Fruit fly (Drosophila melanogaster) whole organism, wandering third instar larva: ENCODE results near the gene Cpr76Ba.
A peak's percentile ranks its signal among the peaks of the same experiment; 100 is the strongest.

ENCODE experiments used
- Abd-B ChIP-seq: fragments of >200 bp; optimal IDR thresholded peaks from 2 replicates; lab custom pipeline; 2017; ENCODE audit warnings: missing biosample characterization, missing genetic modification characterization
- CG32264 ChIP-seq: fragments of 200-800 bp; sonication (Bioruptor generic); optimal IDR thresholded peaks from 2 replicates; lab custom pipeline; 2016; ENCODE audit warnings: missing biosample characterization, missing genetic modification characterization
- CG9705 ChIP-seq: fragments of 200-800 bp; sonication (Bioruptor generic); optimal IDR thresholded peaks from 2 replicates; lab custom pipeline; 2018; ENCODE audit warnings: missing biosample characterization, mild to moderate bottlenecking, missing genetic modification characterization
- CrebA ChIP-seq: fragments of 200-800 bp; sonication (Bioruptor generic); optimal IDR thresholded peaks from 2 replicates; lab custom pipeline; 2016; ENCODE audit warnings: missing biosample characterization, mild to moderate bottlenecking, missing genetic modification characterization, borderline replicate concordance
- Dfd ChIP-seq: fragments of >200 bp; optimal IDR thresholded peaks from 2 replicates; lab custom pipeline; 2017; ENCODE audit warnings: missing biosample characterization, missing genetic modification characterization
- Dif ChIP-seq: fragments of 200-275, 200-300 bp; sonication (Bioruptor generic); optimal IDR thresholded peaks from 2 replicates; lab custom pipeline; 2018; ENCODE audit warnings: missing biosample characterization, missing genetic modification characterization; ENCODE audit not compliant: partially characterized antibody
- GATAd ChIP-seq: sonication (Bioruptor generic); optimal IDR thresholded peaks from 2 replicates; lab custom pipeline; 2016; ENCODE audit warnings: missing biosample characterization, missing genetic modification characterization
- HLH106 ChIP-seq: fragments of 200-800 bp; optimal IDR thresholded peaks from 3 replicates; lab custom pipeline; 2019; ENCODE audit warnings: missing biosample characterization, mild to moderate bottlenecking, missing genetic modification characterization, moderate library complexity
- Hnf4 ChIP-seq: fragments of 200-800 bp; sonication (Bioruptor generic); optimal IDR thresholded peaks from 2 replicates; lab custom pipeline; 2016; ENCODE audit warnings: missing biosample characterization, mild to moderate bottlenecking, missing genetic modification characterization
- Hr78 ChIP-seq: fragments of >200 bp; optimal IDR thresholded peaks from 2 replicates; lab custom pipeline; 2017; ENCODE audit warnings: missing biosample characterization, missing genetic modification characterization
- Hr83 ChIP-seq: fragments of 200-300 bp; sonication (Bioruptor generic); optimal IDR thresholded peaks from 2 replicates; lab custom pipeline; 2016; ENCODE audit warnings: missing biosample characterization, mild to moderate bottlenecking, missing genetic modification characterization, moderate library complexity; ENCODE audit not compliant: poor library complexity, severe bottlenecking
- Jra ChIP-seq: sonication (Bioruptor generic); optimal IDR thresholded peaks from 2 replicates; lab custom pipeline; 2016; ENCODE audit warnings: missing biosample characterization, missing genetic modification characterization
- Mio ChIP-seq: sonication (Bioruptor generic); optimal IDR thresholded peaks from 2 replicates; lab custom pipeline; 2016; ENCODE audit warnings: missing biosample characterization, missing genetic modification characterization
- Myc ChIP-seq: fragments of >200 bp; optimal IDR thresholded peaks from 2 replicates; lab custom pipeline; 2017
- N ChIP-seq: fragments of >200 bp; optimal IDR thresholded peaks from 2 replicates; lab custom pipeline; 2018; ENCODE audit warnings: missing biosample characterization, missing external identifiers, missing genetic modification characterization
- OdsH ChIP-seq: fragments of 200-800 bp; sonication (Bioruptor generic); optimal IDR thresholded peaks from 2 replicates; lab custom pipeline; 2016; ENCODE audit warnings: missing biosample characterization, mild to moderate bottlenecking, missing genetic modification characterization
- Rel ChIP-seq, 2 experiments: fragments of 200-800 bp; sonication (Bioruptor generic) in 1 of 2; optimal IDR thresholded peaks; 2 replicates in 1 of 2; 3 replicates in 1 of 2; lab custom pipeline; 2016 to 2019; ENCODE audit warnings: mild to moderate bottlenecking in 2 of 2, missing biosample characterization in 2 of 2, missing genetic modification characterization in 2 of 2, moderate library complexity in 1 of 2
- Sp1 ChIP-seq: fragments of 200-800 bp; sonication (Bioruptor generic); optimal IDR thresholded peaks from 3 replicates; lab custom pipeline; 2019; ENCODE audit warnings: missing biosample characterization, mild to moderate bottlenecking, missing genetic modification characterization, moderate library complexity
- Vsx2 ChIP-seq: fragments of 200-300, 225-300 bp; sonication (Bioruptor generic); optimal IDR thresholded peaks from 2 replicates; lab custom pipeline; 2018; ENCODE audit warnings: missing biosample characterization, missing genetic modification characterization; ENCODE audit not compliant: partially characterized antibody
- br ChIP-seq: fragments of 200-800 bp; sonication (Bioruptor generic); optimal IDR thresholded peaks from 2 replicates; lab custom pipeline; 2016; ENCODE audit warnings: missing biosample characterization, missing genetic modification characterization
- brk ChIP-seq: fragments of 200-800 bp; sonication (Bioruptor generic); optimal IDR thresholded peaks from 2 replicates; lab custom pipeline; 2016; ENCODE audit warnings: missing biosample characterization, mild to moderate bottlenecking, missing genetic modification characterization
- dl ChIP-seq, 2 experiments: fragments of 175-275, 200-275 bp in 1 of 2; fragments of 200-275 bp in 1 of 2; sonication (Bioruptor generic); optimal IDR thresholded peaks; lab custom pipeline; 2018; ENCODE audit warnings: mild to moderate bottlenecking in 2 of 2, missing biosample characterization in 2 of 2, missing genetic modification characterization in 2 of 2, moderate library complexity in 2 of 2; ENCODE audit not compliant: partially characterized antibody in 2 of 2, insufficient read depth in 1 of 2
- dmrt93B ChIP-seq: fragments of 200-800 bp; sonication (Bioruptor generic); optimal IDR thresholded peaks from 2 replicates; lab custom pipeline; 2018; ENCODE audit warnings: missing biosample characterization, mild to moderate bottlenecking, missing genetic modification characterization
- dsf ChIP-seq: sonication (Bioruptor generic); optimal IDR thresholded peaks from 2 replicates; lab custom pipeline; 2016; ENCODE audit warnings: missing biosample characterization, missing genetic modification characterization, borderline replicate concordance
- ey ChIP-seq: fragments of 200-800 bp; sonication (Bioruptor generic); optimal IDR thresholded peaks from 2 replicates; lab custom pipeline; 2016; ENCODE audit warnings: missing biosample characterization, missing genetic modification characterization
- foxo ChIP-seq, 2 experiments: fragments of 200-800 bp; sonication (Bioruptor generic); optimal IDR thresholded peaks; 2 replicates in 1 of 2; 3 replicates in 1 of 2; lab custom pipeline; 2016 to 2017; ENCODE audit warnings: missing biosample characterization in 2 of 2, missing genetic modification characterization in 2 of 2
- fru ChIP-seq: fragments of 200-800 bp; sonication (Bioruptor generic); optimal IDR thresholded peaks from 3 replicates; lab custom pipeline; 2016; ENCODE audit warnings: missing biosample characterization, mild to moderate bottlenecking, missing genetic modification characterization
- h ChIP-seq: fragments of 200-800 bp; sonication (Bioruptor generic); optimal IDR thresholded peaks from 3 replicates; lab custom pipeline; 2016; ENCODE audit warnings: missing biosample characterization, mild to moderate bottlenecking, missing genetic modification characterization
- jim ChIP-seq: fragments of 175-275, 200-325 bp; sonication (Bioruptor generic); optimal IDR thresholded peaks from 2 replicates; lab custom pipeline; 2016; ENCODE audit warnings: missing biosample characterization, mild to moderate bottlenecking, missing genetic modification characterization
- lola ChIP-seq: fragments of >200 bp; optimal IDR thresholded peaks from 2 replicates; lab custom pipeline; 2017; ENCODE audit warnings: missing biosample characterization, missing genetic modification characterization
- pan ChIP-seq: fragments of >200 bp; optimal IDR thresholded peaks from 2 replicates; lab custom pipeline; 2017
- psq ChIP-seq: fragments of 200-800 bp; sonication (Bioruptor generic); optimal IDR thresholded peaks from 3 replicates; lab custom pipeline; 2017; ENCODE audit warnings: missing biosample characterization, mild to moderate bottlenecking, missing genetic modification characterization, moderate library complexity
- rgr ChIP-seq: fragments of 200-800 bp; sonication (Bioruptor generic); optimal IDR thresholded peaks from 3 replicates; lab custom pipeline; 2016; ENCODE audit warnings: missing biosample characterization, mild to moderate bottlenecking, missing genetic modification characterization
- sage ChIP-seq: fragments of 200-800 bp; sonication (Bioruptor generic); optimal IDR thresholded peaks from 2 replicates; lab custom pipeline; 2016; ENCODE audit warnings: missing biosample characterization, mild to moderate bottlenecking, missing genetic modification characterization
- sv ChIP-seq: fragments of 200-800 bp; sonication (Bioruptor generic); optimal IDR thresholded peaks from 3 replicates; lab custom pipeline; 2016; ENCODE audit warnings: missing biosample characterization, missing genetic modification characterization
- tai ChIP-seq: sonication (Bioruptor generic); optimal IDR thresholded peaks from 2 replicates; lab custom pipeline; 2016; ENCODE audit warnings: missing biosample characterization, missing genetic modification characterization
- usp ChIP-seq: fragments of >200 bp; optimal IDR thresholded peaks from 2 replicates; lab custom pipeline; 2017; ENCODE audit warnings: missing biosample characterization, missing genetic modification characterization
- woc ChIP-seq: sonication (Bioruptor generic); optimal IDR thresholded peaks from 2 replicates; lab custom pipeline; 2016; ENCODE audit warnings: missing biosample characterization, mild to moderate bottlenecking, missing genetic modification characterization

Gene Cpr76Ba

DNA sequence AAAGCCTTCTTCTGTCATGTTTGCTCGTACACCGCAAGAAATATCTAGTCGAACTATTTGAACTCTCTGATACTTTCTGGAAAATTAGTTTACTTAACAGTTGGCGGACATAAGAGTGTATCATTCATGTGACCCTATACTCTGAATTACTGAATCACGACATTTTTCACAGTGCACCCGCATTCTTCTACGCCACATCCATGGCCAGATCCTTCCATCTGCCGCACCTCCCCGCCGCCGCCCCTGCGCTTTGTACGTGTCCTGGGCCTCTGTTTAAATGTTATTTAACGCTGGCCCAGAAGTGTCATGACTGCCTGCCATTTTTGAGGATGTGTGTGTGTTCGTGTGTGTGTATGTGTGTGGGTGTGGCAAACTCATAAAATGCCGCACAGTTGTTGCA is 5.5 kb downstream of the Cpr76Ba start:
- TF ChIP-seq Dfd (GFP tag; lab: Kevin White, UChicago) (peak; percentile 70), N (GFP tag; lab: Kevin White, UChicago) (no peak)
- TF ChIP-seq, all 38 proteins: peak for 1

- TF ChIP-seq rgr (GFP tag; lab: Kevin White, UChicago) (peak; percentile 66), sage (no peak), Sp1 (GFP tag; lab: Kevin White, UChicago) (no peak), h (GFP tag; lab: Kevin White, UChicago) (peak; percentile 73), OdsH (GFP tag; lab: Kevin White, UChicago) (peak; percentile 60), CG9705 (GFP tag; lab: Kevin White, UChicago) (no peak), usp (GFP tag; lab: Kevin White, UChicago) (no peak), CG32264 (GFP tag; lab: Kevin White, UChicago) (no peak), Hnf4 (peak; percentile 47), br (GFP tag; lab: Kevin White, UChicago) (peak; percentile 34), sv (GFP tag; lab: Kevin White, UChicago) (no peak), Jra (GFP tag; lab: Kevin White, UChicago) (peak; percentile 17), dsf (no peak), HLH106 (tag; lab: Kevin White, UChicago) (no peak), ey (GFP tag; lab: Kevin White, UChicago) (no peak), Mio (GFP tag; lab: Kevin White, UChicago) (no peak), Rel (GFP tag; optimal IDR thresholded peaks at IDR 0.05; lab: Kevin White, UChicago) (no peak), Rel (tag; optimal IDR thresholded peaks at IDR 0.05; lab: Kevin White, UChicago) (no peak), dmrt93B (GFP tag; lab: Kevin White, UChicago) (no peak), woc (GFP tag; lab: Kevin White, UChicago) (no peak), CrebA (GFP tag; lab: Kevin White, UChicago) (no peak), lola (GFP tag; lab: Kevin White, UChicago) (no peak), Vsx2 (GFP tag; lab: Kevin White, UChicago) (no peak), Myc (lab: Kevin White, UChicago) (no peak), Dif (no peak), brk (no peak), tai (GFP tag; lab: Kevin White, UChicago) (peak; percentile 7), foxo (GFP tag; optimal IDR thresholded peaks at IDR 0.05; lab: Kevin White, UChicago) (peak in 1 of 2 experiments; percentile 38), Hr83 (GFP tag; lab: Kevin White, UChicago) (peak; percentile 71), Hr78 (no peak), pan (lab: Kevin White, UChicago) (no peak), dl (GFP tag; optimal IDR thresholded peaks at IDR 0.05; lab: Kevin White, UChicago; ENCODE audit: insufficient read depth in 1 of 2, partially characterized antibody in 2 of 2) (no peak), psq (GFP tag; lab: Kevin White, UChicago) (no peak), GATAd (no peak), jim (GFP tag; lab: Kevin White, UChicago) (no peak), N (GFP tag; lab: Kevin White, UChicago) (no peak), Abd-B (GFP tag; lab: Kevin White, UChicago) (no peak), fru (GFP tag; lab: Kevin White, UChicago) (peak; percentile 44), Dfd (GFP tag; lab: Kevin White, UChicago) (no peak)
Measured at dm6 chr3L:19504719-19505118, 13.4 kb downstream of the Cpr76Ba start.

DNA sequence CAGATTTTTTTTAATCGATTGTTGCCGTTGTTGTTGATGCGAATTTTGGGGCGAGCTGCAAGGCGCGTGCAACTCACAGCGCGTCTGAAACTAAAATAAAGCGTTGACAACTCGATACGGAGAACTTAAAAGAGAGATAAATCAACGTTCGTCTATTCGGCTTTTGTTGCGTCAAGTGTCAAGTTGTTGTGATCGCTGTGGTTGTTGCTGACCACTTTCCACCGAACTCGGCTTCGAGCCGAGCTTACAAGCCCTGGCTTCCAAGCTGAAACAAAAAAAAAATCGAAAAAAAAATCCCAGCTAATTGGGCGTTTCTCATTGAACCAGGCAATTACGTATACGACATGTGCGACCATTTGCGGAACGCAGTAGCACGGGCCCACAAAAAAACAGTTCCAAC is 14.4 kb downstream of the Cpr76Ba start, which contains the start of gene CG9452:
Gene CG9452, minus strand, starts transcription at position 101 of the 400 bp plus-strand sequence.
- no peak for TF ChIP-seq Mio (GFP tag; lab: Kevin White, UChicago)
- TF ChIP-seq dl (GFP tag; optimal IDR thresholded peaks at IDR 0.05; lab: Kevin White, UChicago; ENCODE audit: insufficient read depth in 1 of 2, partially characterized antibody in 2 of 2), result no peak
